Fruit fly (Drosophila melanogaster): ENCODE measurements around the gene CG10019.

dm6 chr2L:3712949-3713416, 17.3 kb upstream of the CG10019 start, which contains the start of the genes CG31955 and CG2818:
- TF ChIP-seq bab1 (GFP tag; optimal IDR thresholded peaks at IDR 0.05) (no peak), CG7101 (tag; optimal IDR thresholded peaks at IDR 0.05) (no peak), CG14711 (tag; optimal IDR thresholded peaks at IDR 0.05) (peak; percentile 29), toe (GFP tag; optimal IDR thresholded peaks at IDR 0.05) (peak; percentile 36), CG7045 (GFP tag; optimal IDR thresholded peaks at IDR 0.05) (no peak), Hr96 (GFP tag; optimal IDR thresholded peaks at IDR 0.05) (peak; percentile 52), CG1620 (GFP tag; optimal IDR thresholded peaks at IDR 0.05) (peak; percentile 6), CG11617 (GFP tag; optimal IDR thresholded peaks at IDR 0.05) (peak; percentile 15), tj (GFP tag; optimal IDR thresholded peaks at IDR 0.05) (peak; percentile 35), cic (GFP tag; optimal IDR thresholded peaks at IDR 0.05) (no peak), kay (GFP tag; ENCODE audit: borderline replicate concordance) (peak; percentile 96), Mnt (GFP tag; optimal IDR thresholded peaks at IDR 0.05) (no peak), ovo (GFP tag; optimal IDR thresholded peaks at IDR 0.05) (peak; percentile 31), Crg-1 (GFP tag; optimal IDR thresholded peaks at IDR 0.05) (no peak)

All from whole organism, adult.